Worm (Caenorhabditis elegans) whole organism, L4 larva: Measurements from ENCODE around the gene cwp-3.

ENCODE experiments used
- aly-2 ChIP-seq: sonication (generic microtip); optimal IDR thresholded peaks from 2 replicates; lab custom pipeline; 2018; ENCODE audit warnings: missing biosample characterization, missing genetic modification characterization
- ceh-82 ChIP-seq: sonication (generic microtip); optimal IDR thresholded peaks from 2 replicates; lab custom pipeline; 2017; ENCODE audit warnings: missing biosample characterization, missing genetic modification characterization
- cey-2 ChIP-seq: sonication (generic microtip); optimal IDR thresholded peaks from 3 replicates; lab custom pipeline; 2017; ENCODE audit warnings: missing genetic modification characterization, mild to moderate bottlenecking, missing compliant biosample characterization, antibody characterized with exemption, borderline replicate concordance; ENCODE audit not compliant: insufficient read depth
- daf-8 ChIP-seq: fragments of 200-800 bp; sonication (Bioruptor generic); IDR thresholded peaks from 2 replicates; pipeline ENCODE4 v1.3.6; 2022; ENCODE audit warnings: missing genetic modification characterization, missing compliant biosample characterization
- duxl-1 ChIP-seq: sonication (generic microtip); optimal IDR thresholded peaks from 2 replicates; lab custom pipeline; 2016; ENCODE audit warnings: mild to moderate bottlenecking, missing genetic modification characterization, moderate library complexity, missing compliant biosample characterization; ENCODE audit not compliant: poor library complexity
- fos-1 ChIP-seq: fragments of 150-350 bp; optimal IDR thresholded peaks from 2 replicates; lab custom pipeline; 2014; ENCODE audit warnings: missing biosample characterization, missing genetic modification characterization
- gei-8 ChIP-seq: fragments of 200-800 bp; sonication (Bioruptor generic); optimal IDR thresholded peaks from 2 replicates; lab custom pipeline; 2018; ENCODE audit warnings: mild to moderate bottlenecking, missing genetic modification characterization, missing compliant biosample characterization
- hlh-30 ChIP-seq: sonication (generic microtip); optimal IDR thresholded peaks from 2 replicates; lab custom pipeline; 2017; ENCODE audit warnings: antibody characterized with exemption, mild to moderate bottlenecking, missing genetic modification characterization, missing compliant biosample characterization; ENCODE audit not compliant: insufficient read depth
- lsy-2 ChIP-seq, 2 experiments: fragments of 150-350 bp in 1 of 2; sonication (generic microtip) in 1 of 2; optimal IDR thresholded peaks; 2 replicates each; lab custom pipeline; 2014 to 2017; ENCODE audit warnings: missing biosample characterization in 2 of 2, missing genetic modification characterization in 2 of 2
- nhr-11 ChIP-seq: fragments of 150-350 bp; optimal IDR thresholded peaks from 2 replicates; lab custom pipeline; 2014; ENCODE audit warnings: missing biosample characterization, missing genetic modification characterization
- rbr-2 ChIP-seq: sonication (generic microtip); optimal IDR thresholded peaks from 2 replicates; lab custom pipeline; 2016; ENCODE audit warnings: missing genotype, missing genetic modification characterization, missing compliant biosample characterization
- sdz-12 ChIP-seq: fragments of 200-800 bp; sonication (Bioruptor generic); optimal IDR thresholded peaks from 2 replicates; lab custom pipeline; 2018; ENCODE audit warnings: mild to moderate bottlenecking, missing genetic modification characterization, missing compliant biosample characterization

DNA sequence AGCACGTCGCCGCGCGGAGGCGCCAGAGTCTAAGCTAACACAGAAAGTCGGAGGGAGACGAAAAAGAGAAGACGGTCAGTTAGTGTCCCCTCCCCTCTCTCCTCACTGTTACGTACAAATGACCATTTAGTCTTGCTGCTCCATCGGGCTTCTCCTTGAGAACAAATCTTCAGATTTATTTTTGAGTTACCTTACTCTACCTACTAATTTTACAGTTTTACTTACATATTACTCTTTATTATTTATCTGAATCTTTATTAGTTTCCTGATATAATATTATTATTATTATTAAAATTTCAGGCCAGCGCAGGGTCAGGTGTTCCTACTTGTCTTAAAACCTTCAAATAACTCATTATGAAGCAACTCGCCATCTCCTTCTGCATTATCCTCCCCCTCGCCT lies 41.8 kb upstream of the cwp-3 start, which contains the start of gene R02F11.1:
- TF ChIP-seq nhr-11 (tag; lab: Kevin White, UChicago) (no peak), gei-8 (no peak), sdz-12 (GFP tag; lab: Kevin White, UChicago) (no peak), fos-1 (no peak), rbr-2 (tag; lab: Kevin White, UChicago) (no peak), cey-2 (no peak), ceh-82 (no peak), duxl-1 (tag; lab: Kevin White, UChicago) (no peak), daf-8 (GFP tag; lab: Robert Waterston, UW) (no peak), hlh-30 (tag; lab: Kevin White, UChicago) (no peak), aly-2 (tag; lab: Kevin White, UChicago) (no peak), lsy-2 (tag; optimal IDR thresholded peaks at IDR 0.05; lab: Kevin White, UChicago) (no peak)
